Worm (Caenorhabditis elegans): Measurements from ENCODE around the gene snr-3.
A peak's percentile ranks its signal among the peaks of the same experiment; 100 is the strongest.

The snr-3 gene

DNA sequence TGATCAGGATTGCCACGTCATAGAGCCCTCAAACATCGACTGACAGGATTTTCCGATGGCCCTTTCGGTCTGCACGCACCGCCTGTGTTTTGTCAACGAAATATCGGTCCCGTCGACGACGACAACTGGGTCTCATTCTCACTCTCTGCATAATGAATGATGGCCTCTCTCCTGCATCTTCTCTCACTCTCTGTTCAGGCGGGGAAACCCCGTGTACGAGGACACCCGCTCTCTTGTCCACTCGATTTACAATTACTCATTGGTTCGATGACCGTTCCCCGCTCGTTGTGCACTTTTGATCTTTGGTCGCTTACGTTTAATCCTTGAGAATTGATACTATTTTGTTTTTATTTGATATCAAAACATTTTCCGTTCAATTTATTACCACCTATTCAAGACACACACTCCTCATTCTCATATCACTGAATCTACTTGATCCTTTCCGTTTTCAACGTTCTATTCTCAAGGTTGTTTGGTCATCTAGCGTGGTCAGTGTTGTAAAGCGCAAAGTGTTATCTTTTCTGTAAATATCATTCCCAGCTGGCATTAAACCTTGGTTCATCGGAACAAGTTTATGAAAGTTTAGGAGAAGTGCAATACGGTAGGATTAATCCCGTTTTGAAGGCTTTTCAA is 33.2 kb upstream of the snr-3 start:
- TF ChIP-seq ztf-4 (tag; optimal IDR thresholded peaks at IDR 0.05) (no peak), pag-3 (tag; optimal IDR thresholded peaks at IDR 0.05; ENCODE audit: borderline replicate concordance, insufficient read depth) (no peak), blmp-1 (tag; optimal IDR thresholded peaks at IDR 0.05) (peak; percentile 47), nhr-20 (tag; optimal IDR thresholded peaks at IDR 0.05) (peak; percentile 13), lin-14 (GFP tag; optimal IDR thresholded peaks at IDR 0.05) (peak; percentile 62), pax-3 (tag; optimal IDR thresholded peaks at IDR 0.05) (no peak), efl-1 (optimal IDR thresholded peaks at IDR 0.05) (no peak), efl-1 (GFP tag; optimal IDR thresholded peaks at IDR 0.05 in 1 of 2) (peak in 1 of 2 experiments; percentile 64), nhr-85 (tag) (peak; percentile 82), lin-13 (GFP tag; optimal IDR thresholded peaks at IDR 0.05) (no peak), elt-3 (tag; optimal IDR thresholded peaks at IDR 0.05) (peak in 3 of 6 experiments; percentile 4 to 60 (median 11)), aha-1 (tag; optimal IDR thresholded peaks at IDR 0.05) (no peak), sptf-1 (tag; optimal IDR thresholded peaks at IDR 0.05) (no peak)

DNA sequence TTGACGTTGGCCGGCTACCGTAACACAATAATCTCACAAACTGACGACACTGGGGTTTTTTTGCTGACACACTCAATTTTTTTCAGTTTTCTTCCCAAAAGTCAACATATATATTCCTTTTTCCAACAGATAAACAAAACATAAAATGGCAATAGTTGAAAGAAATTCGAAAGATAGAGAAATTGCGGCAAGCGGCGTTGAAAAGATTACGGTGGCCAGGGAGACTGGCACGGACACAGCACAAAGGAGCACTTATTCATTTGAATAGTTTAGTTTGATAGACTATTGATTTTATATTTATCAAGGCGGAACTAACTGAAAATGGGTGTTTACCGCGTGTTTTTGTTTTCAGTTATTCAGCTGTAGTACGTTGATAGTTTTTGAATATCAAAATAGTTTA is 31.8 kb upstream of the snr-3 start, which contains the start of gene toe-2:
TSS of gene toe-2 (minus strand) at position 70 of the 400 bp plus-strand sequence.
- no peak for TF ChIP-seq mab-9 (GFP tag; IDR thresholded peaks at IDR 0.05)
- no peak for TF ChIP-seq egl-13 (tag; optimal IDR thresholded peaks at IDR 0.05)
- TF ChIP-seq nhr-19 (GFP tag; conservative IDR thresholded peaks at IDR 0.05): no peak
- TF ChIP-seq dsc-1 (tag; optimal IDR thresholded peaks at IDR 0.05): no peak

DNA sequence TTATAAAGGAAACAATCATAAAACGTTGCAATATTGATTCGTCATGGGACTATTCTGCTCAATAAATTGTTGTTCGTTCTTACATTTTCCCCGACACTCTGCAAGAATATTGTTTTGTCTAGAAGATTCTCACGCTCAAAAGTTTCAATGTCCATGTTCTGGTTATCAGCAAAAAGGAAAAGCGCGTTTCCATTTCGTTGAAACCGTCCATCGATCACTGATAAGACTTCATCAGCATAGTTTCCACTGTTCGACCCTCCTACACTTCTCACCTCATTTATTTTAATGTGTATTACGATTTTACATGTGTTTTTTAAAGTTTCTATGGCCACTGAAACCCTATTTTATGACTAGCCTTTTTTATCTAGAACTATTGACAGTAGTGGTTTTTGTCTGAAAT is 30.5 kb upstream of the snr-3 start:
- TF ChIP-seq nhr-84 (tag; optimal IDR thresholded peaks at IDR 0.05) (no peak), blmp-1 (tag; optimal IDR thresholded peaks at IDR 0.05) (peak; percentile 40), efl-1 (optimal IDR thresholded peaks at IDR 0.05) (no peak), efl-1 (GFP tag; optimal IDR thresholded peaks at IDR 0.05 in 1 of 2) (peak in 1 of 2 experiments; percentile 87), elt-2 (tag; optimal IDR thresholded peaks at IDR 0.05) (peak; percentile 57), pqm-1 (tag; optimal IDR thresholded peaks at IDR 0.05) (peak; percentile 45), nhr-11 (tag; optimal IDR thresholded peaks at IDR 0.05) (no peak), nhr-71 (tag; optimal IDR thresholded peaks at IDR 0.05) (no peak), egl-13 (tag; optimal IDR thresholded peaks at IDR 0.05) (no peak)

DNA sequence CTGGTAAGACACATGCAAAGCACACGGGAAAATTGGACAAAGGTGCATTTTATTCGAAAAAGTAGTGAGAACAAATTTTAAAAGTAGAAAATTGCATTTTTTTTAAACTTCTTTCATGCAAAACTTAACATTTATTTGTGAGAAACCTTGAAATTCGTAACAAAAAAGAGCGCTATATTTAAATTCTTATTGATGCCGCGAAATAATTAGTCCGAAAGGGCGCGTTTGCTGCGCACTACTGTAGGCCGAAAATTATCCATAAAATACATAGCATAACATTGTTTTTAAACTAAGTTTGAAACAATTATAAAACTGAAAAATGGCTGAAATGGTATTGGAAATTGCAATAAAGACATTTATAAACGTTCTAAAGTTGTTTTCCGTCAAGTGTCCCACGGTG is 30.1 kb upstream of the snr-3 start:
- TF ChIP-seq swsn-7 (tag; optimal IDR thresholded peaks at IDR 0.05) (no peak), dpl-1 (GFP tag; optimal IDR thresholded peaks at IDR 0.05) (peak in 2 of 3 experiments; percentile 47 to 64), ets-5 (GFP tag; IDR thresholded peaks at IDR 0.05) (no peak), nhr-47 (tag; optimal IDR thresholded peaks at IDR 0.05) (no peak), lin-35 (GFP tag; optimal IDR thresholded peaks at IDR 0.05) (peak in 1 of 2 experiments; percentile 67), pqm-1 (tag; optimal IDR thresholded peaks at IDR 0.05) (no peak), mef-2 (tag; optimal IDR thresholded peaks at IDR 0.05) (no peak), alr-1 (tag; optimal IDR thresholded peaks at IDR 0.05; ENCODE audit: borderline replicate concordance) (no peak), skn-1 (tag; optimal IDR thresholded peaks at IDR 0.05) (no peak), C04F5.9 (tag; optimal IDR thresholded peaks at IDR 0.05) (no peak), nhr-20 (tag; optimal IDR thresholded peaks at IDR 0.05) (no peak), C16A3.4 (tag; optimal IDR thresholded peaks at IDR 0.05) (no peak), egl-13 (tag; optimal IDR thresholded peaks at IDR 0.05) (no peak), aha-1 (tag; optimal IDR thresholded peaks at IDR 0.05) (no peak), nhr-19 (GFP tag; conservative IDR thresholded peaks at IDR 0.05) (no peak), pax-3 (tag; optimal IDR thresholded peaks at IDR 0.05) (no peak), blmp-1 (tag; optimal IDR thresholded peaks at IDR 0.05) (peak; percentile 1), efl-3 (GFP tag; optimal IDR thresholded peaks at IDR 0.05) (no peak), lsy-2 (tag; optimal IDR thresholded peaks at IDR 0.05) (peak in 1 of 2 experiments; percentile 75), mep-1 (tag; optimal IDR thresholded peaks at IDR 0.05) (peak; percentile 39), ztf-11 (tag; optimal IDR thresholded peaks at IDR 0.05) (no peak), rnt-1 (tag; optimal IDR thresholded peaks at IDR 0.05) (no peak), F16B12.6 (tag; optimal IDR thresholded peaks at IDR 0.05) (no peak), efl-1 (optimal IDR thresholded peaks at IDR 0.05) (peak; percentile 31), efl-1 (GFP tag; optimal IDR thresholded peaks at IDR 0.05 in 1 of 2) (peak; percentile 45 to 94)
